Fruit fly (Drosophila melanogaster): Measurements from ENCODE around the gene wrm1.

Gene wrm1

dm6 chr3L:7328567-7329253, 6.3 kb downstream of the wrm1 start, which contains the start of the genes mrva, CG42307 and mus312 (continued):
- TF ChIP-seq hb (GFP tag; IDR thresholded peaks at IDR 0.05; ENCODE audit: partially characterized antibody) (no peak), Elba2 (GFP tag; optimal IDR thresholded peaks at IDR 0.05) (peak; percentile 70), Trl (optimal IDR thresholded peaks at IDR 0.05) (no peak), Trl (GFP tag; optimal IDR thresholded peaks at IDR 0.05) (peak; percentile 42), hth (optimal IDR thresholded peaks at IDR 0.05) (no peak), CG3281 (GFP tag; optimal IDR thresholded peaks at IDR 0.05) (peak; percentile 85), nmo (GFP tag; optimal IDR thresholded peaks at IDR 0.05) (peak; percentile 80), sens-2 (GFP tag; IDR thresholded peaks at IDR 0.05) (peak; percentile 43; the same call in 1 of the 2 replicates), CG18011 (GFP tag; optimal IDR thresholded peaks at IDR 0.05) (peak; percentile 57), zfh2 (GFP tag; optimal IDR thresholded peaks at IDR 0.05) (no peak), Nf-YA (GFP tag; IDR thresholded peaks at IDR 0.05) (peak; percentile 46; the same call in 1 of the 2 replicates), trh (GFP tag; optimal IDR thresholded peaks at IDR 0.05) (peak; percentile 32), CG17829 (tag; optimal IDR thresholded peaks at IDR 0.05) (peak; percentile 95), CG30431 (GFP tag; optimal IDR thresholded peaks at IDR 0.05) (peak; percentile 56), MESR4 (GFP tag; optimal IDR thresholded peaks at IDR 0.05) (peak; percentile 96), HHEX (GFP tag; optimal IDR thresholded peaks at IDR 0.05) (peak; percentile 88), CG17328 (GFP tag; IDR thresholded peaks at IDR 0.05) (peak; percentile 79), Ssrp (tag; optimal IDR thresholded peaks at IDR 0.05) (peak; percentile 93), CG14441 (GFP tag; IDR thresholded peaks at IDR 0.05) (peak; percentile 69), ranshi (GFP tag; IDR thresholded peaks at IDR 0.05) (peak; percentile 77; the same call in 1 of the 2 replicates), CG12769 (tag; optimal IDR thresholded peaks at IDR 0.05) (no peak), gem (tag; optimal IDR thresholded peaks at IDR 0.05) (peak; percentile 96), chif (GFP tag; optimal IDR thresholded peaks at IDR 0.05) (peak in 1 of 2 experiments; percentile 49), Dp (GFP tag; optimal IDR thresholded peaks at IDR 0.05) (peak; percentile 19), CG5245 (GFP tag; optimal IDR thresholded peaks at IDR 0.05) (peak; percentile 29), Hr3 (GFP tag; optimal IDR thresholded peaks at IDR 0.05) (peak; percentile 90), br (optimal IDR thresholded peaks at IDR 0.05) (no peak), dimm (GFP tag; IDR thresholded peaks at IDR 0.05) (no peak), CG6175 (GFP tag; IDR thresholded peaks at IDR 0.05) (peak; percentile 34; the same call in 1 of the 3 replicates), eve (GFP tag; optimal IDR thresholded peaks at IDR 0.05) (no peak), kay (GFP tag; optimal IDR thresholded peaks at IDR 0.05) (peak; percentile 81), z (GFP tag; IDR thresholded peaks at IDR 0.05) (no peak), pho (GFP tag; optimal IDR thresholded peaks at IDR 0.05) (no peak), ssp (GFP tag; IDR thresholded peaks at IDR 0.05) (peak; percentile 84), sr (GFP tag; IDR thresholded peaks at IDR 0.05) (no peak), Med (GFP tag) (peak; percentile 94), caup (GFP tag; optimal IDR thresholded peaks at IDR 0.05; ENCODE audit: severe bottlenecking) (peak; percentile 75), CG6765 (GFP tag; optimal IDR thresholded peaks at IDR 0.05) (peak; percentile 89), D (optimal IDR thresholded peaks at IDR 0.05) (no peak), D (GFP tag; optimal IDR thresholded peaks at IDR 0.05) (peak; percentile 83), sob (GFP tag; IDR thresholded peaks at IDR 0.05) (peak; percentile 82), Mad (GFP tag; optimal IDR thresholded peaks at IDR 0.05) (peak; percentile 41), jing (GFP tag; optimal IDR thresholded peaks at IDR 0.05) (no peak), CG6689 (GFP tag; IDR thresholded peaks at IDR 0.05) (peak; percentile 91), trem (tag; optimal IDR thresholded peaks at IDR 0.05) (peak; percentile 99), Rx (GFP tag; IDR thresholded peaks at IDR 0.05) (peak; percentile 3; the same call in 1 of the 2 replicates), ap (GFP tag; IDR thresholded peaks at IDR 0.05) (peak; percentile 53; the same call in 1 of the 2 replicates), CG33557 (GFP tag; optimal IDR thresholded peaks at IDR 0.05) (peak; percentile 93), ash1 (GFP tag; optimal IDR thresholded peaks at IDR 0.05) (no peak), CG12391 (tag; optimal IDR thresholded peaks at IDR 0.05) (peak; percentile 97), Dek (tag; optimal IDR thresholded peaks at IDR 0.05) (peak; percentile 91)

Measured in whole organism, embryonic.